Fruit fly (Drosophila melanogaster) whole organism, embryonic: Measurements from ENCODE around the gene kibra.

Experiments used
- Asciz ChIP-seq: fragments of 200-800 bp; sonication (Bioruptor generic); optimal IDR thresholded peaks from 2 replicates; lab custom pipeline; 2017; ENCODE audit warnings: missing biosample characterization, mild to moderate bottlenecking, missing genetic modification characterization, missing genetic modification reagents
- Bdp1 ChIP-seq: fragments of 200-800 bp; sonication (Bioruptor generic); optimal IDR thresholded peaks from 3 replicates; lab custom pipeline; 2016; ENCODE audit warnings: missing biosample characterization, missing genetic modification characterization
- CG10321 ChIP-seq: fragments of 200-800 bp; sonication (Bioruptor generic); IDR thresholded peaks from 2 replicates; pipeline ENCODE4 v1.3.6; 2022; ENCODE audit warnings: missing biosample characterization, missing genetic modification characterization
- CG10979 ChIP-seq: fragments of 200-800 bp; sonication (Bioruptor generic); optimal IDR thresholded peaks from 2 replicates; lab custom pipeline; 2018; ENCODE audit warnings: missing biosample characterization, mild to moderate bottlenecking, missing genetic modification characterization, moderate library complexity
- CG11456 ChIP-seq: fragments of 200-800 bp; sonication (Bioruptor generic); IDR thresholded peaks from 3 replicates; pipeline ENCODE4 v1.3.6; 2022; ENCODE audit warnings: missing biosample characterization, missing genetic modification characterization
- CG12299 ChIP-seq: fragments of 200-800 bp; sonication (Bioruptor generic); optimal IDR thresholded peaks from 2 replicates; lab custom pipeline; 2018; ENCODE audit warnings: missing biosample characterization, mild to moderate bottlenecking, missing genetic modification characterization
- CG13424 ChIP-seq: fragments of 200-800 bp; sonication (Bioruptor generic); optimal IDR thresholded peaks from 2 replicates; lab custom pipeline; 2019; ENCODE audit warnings: missing biosample characterization, mild to moderate bottlenecking, missing genetic modification characterization, moderate library complexity
- CG15011 ChIP-seq: fragments of 200-800 bp; sonication (Bioruptor generic); optimal IDR thresholded peaks from 3 replicates; lab custom pipeline; 2018; ENCODE audit warnings: missing biosample characterization, mild to moderate bottlenecking, missing genetic modification characterization
- CG15696 ChIP-seq: fragments of 200-800 bp; sonication (Bioruptor generic); optimal IDR thresholded peaks from 2 replicates; lab custom pipeline; 2019; ENCODE audit warnings: missing biosample characterization, mild to moderate bottlenecking, missing genetic modification characterization, moderate library complexity
- CG17912 ChIP-seq: fragments of 200-800 bp; sonication (Bioruptor generic); optimal IDR thresholded peaks from 2 replicates; lab custom pipeline; 2018; ENCODE audit warnings: missing biosample characterization, mild to moderate bottlenecking, missing genetic modification characterization
- CG30431 ChIP-seq: fragments of 200-800 bp; sonication (Bioruptor generic); optimal IDR thresholded peaks from 2 replicates; lab custom pipeline; 2017; ENCODE audit warnings: missing biosample characterization, missing genetic modification characterization
- CG3407 ChIP-seq: fragments of 200-800 bp; sonication (Bioruptor generic); optimal IDR thresholded peaks from 2 replicates; lab custom pipeline; 2018; ENCODE audit warnings: missing biosample characterization, mild to moderate bottlenecking, missing genetic modification characterization
- CG4404 ChIP-seq: fragments of 200-800 bp; sonication (Bioruptor generic); IDR thresholded peaks from 2 replicates; pipeline ENCODE4 v1.3.6; 2022; ENCODE audit warnings: missing biosample characterization, missing genetic modification characterization
- CG5953 ChIP-seq: fragments of 200-800 bp; sonication (Bioruptor generic); IDR thresholded peaks from 2 replicates; pipeline ENCODE4 v1.3.6; 2022; ENCODE audit warnings: missing biosample characterization, missing genetic modification characterization
- CG7987 ChIP-seq: fragments of 200-800 bp; sonication (Bioruptor generic); optimal IDR thresholded peaks from 2 replicates; lab custom pipeline; 2018; ENCODE audit warnings: missing biosample characterization, mild to moderate bottlenecking, missing genetic modification characterization, moderate library complexity
- CG8478 ChIP-seq: fragments of >200 bp; optimal IDR thresholded peaks from 2 replicates; lab custom pipeline; 2018
- CG9215 ChIP-seq: fragments of 200-800 bp; sonication (Bioruptor generic); IDR thresholded peaks from 2 replicates; pipeline ENCODE4 v1.3.6; 2022; ENCODE audit warnings: missing biosample characterization, missing genetic modification characterization
- CG9797 ChIP-seq: fragments of 200-800 bp; sonication (Bioruptor generic); optimal IDR thresholded peaks from 3 replicates; lab custom pipeline; 2018; ENCODE audit warnings: missing biosample characterization, mild to moderate bottlenecking, missing genetic modification characterization
- CG9876 ChIP-seq: fragments of 200-800 bp; sonication (Bioruptor generic); optimal IDR thresholded peaks from 2 replicates; lab custom pipeline; 2016; ENCODE audit warnings: missing biosample characterization, missing genetic modification characterization
- CTCF ChIP-seq: fragments of 200-800 bp; sonication (Bioruptor generic); optimal IDR thresholded peaks from 2 replicates; lab custom pipeline; 2017; ENCODE audit warnings: missing biosample characterization, mild to moderate bottlenecking, missing genetic modification characterization, moderate library complexity
- CoRest ChIP-seq: fragments of 200-800 bp; sonication (Bioruptor generic); optimal IDR thresholded peaks from 3 replicates; lab custom pipeline; 2018; ENCODE audit warnings: missing biosample characterization, mild to moderate bottlenecking, missing genetic modification characterization, moderate library complexity
- Dbx ChIP-seq: fragments of 200-800 bp; sonication (Bioruptor generic); IDR thresholded peaks from 3 replicates; pipeline ENCODE4 v1.3.6; 2022; ENCODE audit warnings: missing biosample characterization, missing genetic modification characterization
- Dip3 ChIP-seq: fragments of 200-800 bp; sonication (Bioruptor generic); optimal IDR thresholded peaks from 3 replicates; lab custom pipeline; 2016; ENCODE audit warnings: missing biosample characterization, missing genetic modification characterization
- Dp ChIP-seq: fragments of 200-800 bp; sonication (Bioruptor generic); optimal IDR thresholded peaks from 2 replicates; lab custom pipeline; 2018; ENCODE audit warnings: missing biosample characterization, mild to moderate bottlenecking, missing genetic modification characterization, moderate library complexity
- Dref ChIP-seq: fragments of 200-800 bp; sonication (Bioruptor generic); IDR thresholded peaks from 2 replicates; pipeline ENCODE4 v1.3.6; 2022; ENCODE audit warnings: missing biosample characterization, missing genetic modification characterization
- ERR ChIP-seq: fragments of 200-800 bp; sonication (Bioruptor generic); optimal IDR thresholded peaks from 2 replicates; lab custom pipeline; 2016; ENCODE audit warnings: missing biosample characterization, missing genetic modification characterization
- Hmr ChIP-seq: fragments of 200-800 bp; sonication (Bioruptor generic); optimal IDR thresholded peaks from 3 replicates; lab custom pipeline; 2017; ENCODE audit warnings: mild to moderate bottlenecking, missing biosample characterization, missing genetic modification reagents, missing genetic modification characterization
- Hr78 ChIP-seq, 2 experiments: fragments of 200-800 bp in 1 of 2; fragments of >200 bp in 1 of 2; sonication (Bioruptor generic) in 1 of 2; optimal IDR thresholded peaks; 2 replicates each; lab custom pipeline; 2017 to 2019; ENCODE audit warnings: missing biosample characterization in 2 of 2, missing genetic modification characterization in 2 of 2, mild to moderate bottlenecking in 1 of 2, moderate library complexity in 1 of 2
- MESR4 ChIP-seq: fragments of 200-800 bp; sonication (Bioruptor generic); optimal IDR thresholded peaks from 2 replicates; lab custom pipeline; 2018; ENCODE audit warnings: missing biosample characterization, mild to moderate bottlenecking, missing genetic modification characterization, moderate library complexity
- Mes4 ChIP-seq: fragments of 200-800 bp; sonication (Bioruptor generic); optimal IDR thresholded peaks from 2 replicates; lab custom pipeline; 2016; ENCODE audit warnings: missing biosample characterization, missing genetic modification characterization
- NC2β ChIP-seq: fragments of 200-800 bp; sonication (Bioruptor generic); optimal IDR thresholded peaks from 2 replicates; lab custom pipeline; 2016; ENCODE audit warnings: missing biosample characterization, missing genetic modification characterization
- Nf-YC ChIP-seq: fragments of 200-800 bp; optimal IDR thresholded peaks from 3 replicates; lab custom pipeline; 2019; ENCODE audit warnings: missing biosample characterization, mild to moderate bottlenecking, missing genetic modification characterization, moderate library complexity
- Opbp ChIP-seq: fragments of 200-800 bp; sonication (Bioruptor generic); IDR thresholded peaks from 3 replicates; pipeline ENCODE4 v1.3.6; 2022; ENCODE audit warnings: missing biosample characterization, missing genetic modification characterization; ENCODE audit not compliant: partially characterized antibody
- Pdp1 ChIP-seq, 2 experiments: fragments of 200-800 bp; sonication (Bioruptor generic); optimal IDR thresholded peaks; 3 replicates each; lab custom pipeline; 2016; ENCODE audit warnings: missing biosample characterization in 2 of 2, missing genetic modification characterization in 2 of 2, mild to moderate bottlenecking in 1 of 2, moderate library complexity in 1 of 2
- Ravus ChIP-seq: fragments of 200-800 bp; sonication (Bioruptor generic); IDR thresholded peaks from 2 replicates; pipeline ENCODE4 v1.3.6; 2022; ENCODE audit warnings: missing biosample characterization, missing genetic modification characterization
- Sin3A ChIP-seq: fragments of >200 bp; optimal IDR thresholded peaks from 2 replicates; lab custom pipeline; 2018
- Sry-β ChIP-seq: fragments of 200-800 bp; sonication (Bioruptor generic); optimal IDR thresholded peaks from 2 replicates; lab custom pipeline; 2018; ENCODE audit warnings: missing biosample characterization, mild to moderate bottlenecking, missing genetic modification characterization, moderate library complexity
- br ChIP-seq: fragments of >200 bp; optimal IDR thresholded peaks from 2 replicates; lab custom pipeline; 2017
- ci ChIP-seq: fragments of 200-800 bp; sonication (Bioruptor generic); IDR thresholded peaks from 3 replicates; pipeline ENCODE4 v1.3.6; 2022; ENCODE audit warnings: missing biosample characterization, missing genetic modification characterization
- corto ChIP-seq: fragments of 200-800 bp; sonication (Bioruptor generic); optimal IDR thresholded peaks from 2 replicates; lab custom pipeline; 2016; ENCODE audit warnings: missing biosample characterization, mild to moderate bottlenecking, missing genetic modification characterization, moderate library complexity
- ftz-f1 ChIP-seq: fragments of 200-800 bp; sonication (Bioruptor generic); optimal IDR thresholded peaks from 2 replicates; lab custom pipeline; 2016; ENCODE audit warnings: missing biosample characterization, missing genetic modification characterization
- ham ChIP-seq: fragments of 200-800 bp; sonication (Bioruptor generic); IDR thresholded peaks from 2 replicates; pipeline ENCODE4 v1.3.6; 2022; ENCODE audit warnings: missing biosample characterization, missing genetic modification characterization
- maf-S ChIP-seq: fragments of 200-800 bp; sonication (Bioruptor generic); optimal IDR thresholded peaks from 2 replicates; lab custom pipeline; 2016; ENCODE audit warnings: missing biosample characterization, missing genetic modification characterization
- mirr ChIP-seq: fragments of 200-800 bp; sonication (Bioruptor generic); optimal IDR thresholded peaks from 3 replicates; lab custom pipeline; 2018; ENCODE audit warnings: missing biosample characterization, mild to moderate bottlenecking, missing genetic modification characterization
- nau ChIP-seq: fragments of 200-800 bp; sonication (Bioruptor generic); optimal IDR thresholded peaks from 3 replicates; lab custom pipeline; 2017; ENCODE audit warnings: missing biosample characterization, mild to moderate bottlenecking, missing genetic modification characterization, missing genetic modification reagents
- peb ChIP-seq: fragments of 200-800 bp; sonication (Bioruptor generic); IDR thresholded peaks from 2 replicates; pipeline ENCODE4 v1.3.6; 2022; ENCODE audit warnings: missing biosample characterization, missing genetic modification characterization
- pho ChIP-seq: fragments of 200-800 bp; sonication (Bioruptor generic); optimal IDR thresholded peaks from 2 replicates; lab custom pipeline; 2016; ENCODE audit warnings: missing biosample characterization, missing genetic modification characterization
- so ChIP-seq: fragments of 200-800 bp; sonication (Bioruptor generic); IDR thresholded peaks from 3 replicates; pipeline ENCODE4 v1.3.6; 2022; ENCODE audit warnings: missing biosample characterization, missing genetic modification characterization
- unc-4 ChIP-seq: fragments of 200-800 bp; sonication (Bioruptor generic); IDR thresholded peaks from 2 replicates; pipeline ENCODE4 v1.3.6; 2022; ENCODE audit warnings: missing biosample characterization, missing genetic modification characterization; ENCODE audit not compliant: partially characterized antibody
- vvl ChIP-seq: fragments of 200-800 bp; sonication (Bioruptor generic); IDR thresholded peaks from 2 replicates; pipeline ENCODE4 v1.3.6; 2022; ENCODE audit warnings: missing biosample characterization, missing genetic modification characterization
- yki ChIP-seq: fragments of >200 bp; optimal IDR thresholded peaks from 3 replicates; lab custom pipeline; 2018
- zen ChIP-seq: fragments of 200-800 bp; sonication (Bioruptor generic); optimal IDR thresholded peaks from 3 replicates; lab custom pipeline; 2018; ENCODE audit warnings: missing biosample characterization, mild to moderate bottlenecking, missing genetic modification characterization, moderate library complexity
- zf30C ChIP-seq: fragments of 200-800 bp; sonication (Bioruptor generic); optimal IDR thresholded peaks from 3 replicates; lab custom pipeline; 2018; ENCODE audit warnings: missing biosample characterization, mild to moderate bottlenecking, missing genetic modification characterization

kibra gene

DNA sequence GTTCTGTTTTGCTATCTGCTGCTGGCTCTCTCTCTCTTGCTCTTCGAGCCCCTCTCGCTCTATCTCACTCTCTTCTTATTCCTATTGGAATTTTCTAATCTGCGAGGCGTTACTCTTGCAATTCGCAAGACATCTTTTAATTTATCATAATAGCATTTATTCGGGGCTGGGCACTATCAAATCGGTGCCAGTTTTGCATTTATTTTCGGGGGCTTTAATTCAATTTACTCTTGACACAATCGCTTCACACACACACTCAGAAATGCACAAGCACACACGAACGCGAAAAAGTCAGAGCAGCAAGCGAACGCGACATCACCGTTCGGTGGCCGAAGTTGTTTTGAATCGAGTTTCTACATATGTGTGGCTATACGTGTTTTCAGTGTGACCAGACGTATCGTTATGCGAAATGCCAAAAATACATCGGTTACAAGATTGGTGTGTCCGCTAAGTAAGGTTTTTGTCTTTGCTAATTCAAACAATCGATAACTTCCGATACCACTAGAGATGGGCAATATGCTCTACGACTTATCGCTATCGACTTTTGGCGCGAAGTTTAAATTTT, 27.0 kb downstream of the kibra start, which contains the start of gene Meltrin (continued):
- TF ChIP-seq CG12299 (tag; lab: Kevin White, UChicago) (peak; percentile 41), CG10321 (GFP tag; lab: Robert Waterston, UW) (no peak), CG5953 (no peak), vvl (no peak), Hr78 (GFP tag; optimal IDR thresholded peaks at IDR 0.05; lab: Kevin White, UChicago) (peak in 1 of 2 experiments; percentile 50), Hmr (GFP tag; lab: Kevin White, UChicago) (peak; percentile 92), unc-4 (GFP tag; lab: Robert Waterston, UW) (no peak), CG9215 (GFP tag; lab: Robert Waterston, UW) (no peak), CG9797 (peak; percentile 97), ERR (GFP tag; lab: Kevin White, UChicago) (peak; percentile 69), NC2β (GFP tag; lab: Kevin White, UChicago) (no peak), Mes4 (GFP tag; lab: Kevin White, UChicago) (peak; percentile 50), CG8478 (lab: Kevin White, UChicago) (no peak), nau (peak; percentile 3), Pdp1 (GFP tag; optimal IDR thresholded peaks at IDR 0.05; lab: Kevin White, UChicago) (peak in 1 of 2 experiments; percentile 71), CG13424 (tag; lab: Kevin White, UChicago) (peak; percentile 45), br (lab: Kevin White, UChicago) (no peak), peb (GFP tag; lab: Robert Waterston, UW) (no peak), so (GFP tag; lab: Robert Waterston, UW) (no peak), MESR4 (GFP tag; lab: Kevin White, UChicago) (peak; percentile 87), Dp (GFP tag; lab: Kevin White, UChicago) (peak; percentile 100), zen (tag; lab: Kevin White, UChicago) (peak; percentile 18), ham (GFP tag; lab: Robert Waterston, UW) (no peak), Asciz (peak; percentile 17), Sin3A (lab: Kevin White, UChicago) (peak; percentile 3), CG4404 (GFP tag; lab: Robert Waterston, UW) (no peak), CG7987 (GFP tag; lab: Kevin White, UChicago) (peak; percentile 73), CG11456 (GFP tag; lab: Robert Waterston, UW) (no peak), Nf-YC (tag; lab: Kevin White, UChicago) (peak; percentile 79), Dbx (no peak), Bdp1 (GFP tag; lab: Kevin White, UChicago) (peak; percentile 42), zf30C (GFP tag; lab: Kevin White, UChicago) (peak; percentile 40), Opbp (GFP tag; lab: Robert Waterston, UW) (no peak), Sry-β (GFP tag; lab: Kevin White, UChicago) (no peak), Ravus (GFP tag; lab: Robert Waterston, UW) (no peak), CG17912 (GFP tag; lab: Kevin White, UChicago) (peak; percentile 71), mirr (GFP tag; lab: Kevin White, UChicago) (peak; percentile 82), maf-S (GFP tag; lab: Kevin White, UChicago) (no peak), CG9876 (GFP tag; lab: Kevin White, UChicago) (peak; percentile 45), ftz-f1 (GFP tag; lab: Kevin White, UChicago) (peak; percentile 61), CG3407 (GFP tag; lab: Kevin White, UChicago) (no peak), Dip3 (GFP tag; lab: Kevin White, UChicago) (no peak), ci (GFP tag; lab: Robert Waterston, UW) (no peak), CTCF (peak; percentile 40), yki (lab: Kevin White, UChicago) (no peak), CG15011 (GFP tag; lab: Kevin White, UChicago) (no peak), CG10979 (tag; lab: Kevin White, UChicago) (peak; percentile 19), corto (GFP tag; lab: Kevin White, UChicago) (no peak), pho (peak; percentile 46), Dref (GFP tag; lab: Robert Waterston, UW) (no peak), CG15696 (tag; lab: Kevin White, UChicago) (peak; percentile 2), CG30431 (no peak), CoRest (tag; lab: Kevin White, UChicago) (peak; percentile 63)
